Worm (Caenorhabditis elegans) whole organism, L1 larva: ENCODE results near the gene W07G4.2.

Experiments used
- aha-1 ChIP-seq: fragments of 150-350 bp; optimal IDR thresholded peaks from 2 replicates; lab custom pipeline; 2014; ENCODE audit warnings: missing biosample characterization, missing genetic modification characterization
- nhr-84 ChIP-seq: sonication (generic microtip); optimal IDR thresholded peaks from 2 replicates; lab custom pipeline; 2017; ENCODE audit warnings: missing biosample characterization, missing genetic modification characterization

ce11 chrV:13036466-13036865, at the start of gene W07G4.2:
- no peak for TF ChIP-seq aha-1
- no peak for TF ChIP-seq nhr-84 (tag; lab: Kevin White, UChicago)
